Worm (Caenorhabditis elegans): Measurements from ENCODE around the gene alfa-1.

alfa-1 gene

ce11 chrII:7708540-7708939 lies 46.2 kb upstream of the alfa-1 start, which contains the start of gene B0495.9 (continued):
- TF ChIP-seq Y5F2A.4 (GFP tag; optimal IDR thresholded peaks at IDR 0.05) = no peak
- TF ChIP-seq tag-97 (GFP tag; IDR thresholded peaks at IDR 0.05) = no peak
- TF ChIP-seq mep-1 (tag; optimal IDR thresholded peaks at IDR 0.05) = peak; percentile 49
- TF ChIP-seq saeg-2 (GFP tag; IDR thresholded peaks at IDR 0.05) = no peak
- TF ChIP-seq pha-4 (GFP tag; IDR thresholded peaks at IDR 0.05) = no peak
- no peak for TF ChIP-seq pha-4 (tag; optimal IDR thresholded peaks at IDR 0.05)
- TF ChIP-seq aly-2 (tag; optimal IDR thresholded peaks at IDR 0.05) = no peak
- no peak for TF ChIP-seq nhr-25 (tag; optimal IDR thresholded peaks at IDR 0.05; ENCODE audit: borderline replicate concordance, insufficient read depth)
- TF ChIP-seq ama-1 (optimal IDR thresholded peaks at IDR 0.05) = no peak
- TF ChIP-seq ceh-44 (GFP tag; IDR thresholded peaks at IDR 0.05) = no peak
- no peak for TF ChIP-seq daf-16 (GFP tag; optimal IDR thresholded peaks at IDR 0.05)
- no peak for TF ChIP-seq daf-16 (tag; optimal IDR thresholded peaks at IDR 0.05)
- TF ChIP-seq arid-1 (GFP tag; conservative IDR thresholded peaks at IDR 0.05) = no peak
- TF ChIP-seq sdz-12 (GFP tag; optimal IDR thresholded peaks at IDR 0.05) = no peak
- TF ChIP-seq nhr-76 (tag; optimal IDR thresholded peaks at IDR 0.05) = no peak
- no peak for TF ChIP-seq snpc-1.2 (GFP tag; IDR thresholded peaks at IDR 0.05)
- TF ChIP-seq T26A8.4 (GFP tag; IDR thresholded peaks at IDR 0.05) = peak; percentile 47; the same call in 1 of the 2 replicates
- TF ChIP-seq mdt-29 (GFP tag; IDR thresholded peaks at IDR 0.05) = no peak
- TF ChIP-seq hlh-11 (tag; optimal IDR thresholded peaks at IDR 0.05) = peak; percentile 43
- peak; percentile 28 for TF ChIP-seq nhr-28 (tag; optimal IDR thresholded peaks at IDR 0.05)
- TF ChIP-seq hmg-1.1 (GFP tag; IDR thresholded peaks at IDR 0.05) = peak; percentile 61; the same call in 1 of the 2 replicates
- peak; percentile 68 for TF ChIP-seq lin-38 (GFP tag; IDR thresholded peaks at IDR 0.05)
- TF ChIP-seq nhr-10 (tag; optimal IDR thresholded peaks at IDR 0.05) = no peak
- no peak for TF ChIP-seq ztf-7 (tag; optimal IDR thresholded peaks at IDR 0.05)
- TF ChIP-seq F44E2.7 (GFP tag; IDR thresholded peaks at IDR 0.05) = no peak
- TF ChIP-seq lin-13 (GFP tag; optimal IDR thresholded peaks at IDR 0.05) = no peak
- TF ChIP-seq mes-2 (tag; optimal IDR thresholded peaks at IDR 0.05; ENCODE audit: poor library complexity, severe bottlenecking) = peak; percentile 92
- TF ChIP-seq Y75B8A.6 (GFP tag; IDR thresholded peaks at IDR 0.05) = no peak
- TF ChIP-seq F10B5.3 (tag; optimal IDR thresholded peaks at IDR 0.05) = no peak
- no peak for TF ChIP-seq nhr-111 (GFP tag; optimal IDR thresholded peaks at IDR 0.05)
- TF ChIP-seq F26F4.8 (GFP tag; conservative IDR thresholded peaks at IDR 0.05) = no peak
- TF ChIP-seq nhr-6 (tag; optimal IDR thresholded peaks at IDR 0.05) = peak; percentile 21

DNA sequence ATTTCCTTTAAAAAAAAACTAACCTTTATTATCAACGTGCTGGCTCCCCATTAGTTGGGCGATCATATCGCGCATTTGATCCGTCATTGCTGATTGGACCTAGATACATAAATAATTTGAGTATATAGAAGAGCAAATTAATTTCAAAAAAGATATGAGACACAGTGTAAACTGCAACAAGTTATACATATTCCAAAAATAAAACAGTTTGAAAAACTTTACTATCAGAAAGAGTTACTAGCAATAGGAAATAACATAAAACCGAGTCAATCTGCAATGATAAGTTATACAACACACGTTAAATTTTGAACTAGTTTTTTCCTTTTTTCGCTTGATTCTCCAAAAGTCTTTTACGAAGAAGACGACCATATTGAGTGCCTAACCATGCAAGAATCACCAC lies 45.1 kb upstream of the alfa-1 start, which contains the start of gene luc-7L:
luc-7L (minus strand) TSS at position 101 of the 400 bp plus-strand sequence.
- TF ChIP-seq F26F4.8 (GFP tag; conservative IDR thresholded peaks at IDR 0.05) = no peak
- no peak for TF ChIP-seq lin-13 (GFP tag; optimal IDR thresholded peaks at IDR 0.05)
- no peak for TF ChIP-seq F37D6.2 (tag; optimal IDR thresholded peaks at IDR 0.05)
- TF ChIP-seq hlh-11 (tag; optimal IDR thresholded peaks at IDR 0.05) = no peak
- no peak for TF ChIP-seq jun-1 (tag; optimal IDR thresholded peaks at IDR 0.05)

DNA sequence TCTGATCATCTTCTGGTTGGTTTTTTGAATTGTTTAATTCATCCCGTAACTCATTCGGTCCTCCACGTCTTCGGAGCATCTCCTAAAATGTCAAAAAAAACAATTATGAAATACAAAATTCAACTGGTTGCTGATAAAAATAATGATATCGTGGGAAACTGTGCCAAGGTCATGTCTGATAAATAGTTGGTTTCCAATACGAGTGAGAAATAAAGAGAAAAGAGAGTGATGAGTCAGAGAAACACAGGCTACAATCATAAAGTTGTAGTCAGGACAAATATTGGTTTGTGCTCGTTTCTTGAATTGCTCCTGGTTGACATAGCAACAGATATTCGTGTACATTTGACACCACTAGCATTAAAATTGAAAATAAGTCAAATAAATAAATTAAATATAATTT lies 42.8 kb upstream of the alfa-1 start, which contains the start of gene B0495.7:
B0495.7 (minus strand) TSS at position 82 of the 400 bp plus-strand sequence.
- TF ChIP-seq R02D3.7 (tag; optimal IDR thresholded peaks at IDR 0.05) = no peak
- peak; percentile 93 for TF ChIP-seq nhr-28 (tag; optimal IDR thresholded peaks at IDR 0.05)
- TF ChIP-seq hlh-11 (tag; optimal IDR thresholded peaks at IDR 0.05) = peak; percentile 48
- TF ChIP-seq tag-97 (GFP tag; IDR thresholded peaks at IDR 0.05) = no peak
- peak; percentile 11 for TF ChIP-seq nhr-102 (tag; optimal IDR thresholded peaks at IDR 0.05)
- TF ChIP-seq lsy-2 (tag; optimal IDR thresholded peaks at IDR 0.05) = peak in 1 of 2 experiments; percentile 11
- TF ChIP-seq Y5F2A.4 (GFP tag; optimal IDR thresholded peaks at IDR 0.05) = no peak
- no peak for TF ChIP-seq ceh-82 (tag; optimal IDR thresholded peaks at IDR 0.05)
- TF ChIP-seq nhr-41 (GFP tag; IDR thresholded peaks at IDR 0.05) = peak; percentile 36; the same call in 1 of the 2 replicates
- peak; percentile 53; the same call in 1 of the 2 replicates for TF ChIP-seq dmd-6 (GFP tag; IDR thresholded peaks at IDR 0.05)
- no peak for TF ChIP-seq ctbp-1 (GFP tag; IDR thresholded peaks at IDR 0.05)
- no peak for TF ChIP-seq ZK337.2 (GFP tag; IDR thresholded peaks at IDR 0.05)
- TF ChIP-seq daf-12 (tag; optimal IDR thresholded peaks at IDR 0.05) = no peak
- TF ChIP-seq T26A8.4 (GFP tag; IDR thresholded peaks at IDR 0.05) = no peak
- TF ChIP-seq daf-16 (GFP tag; optimal IDR thresholded peaks at IDR 0.05) = no peak
- TF ChIP-seq daf-16 (tag; optimal IDR thresholded peaks at IDR 0.05) = peak; percentile 72
- no peak for TF ChIP-seq rbr-2 (tag; optimal IDR thresholded peaks at IDR 0.05)
- TF ChIP-seq D1046.2 (GFP tag; IDR thresholded peaks at IDR 0.05) = no peak
- TF ChIP-seq lin-38 (GFP tag; IDR thresholded peaks at IDR 0.05) = 0 out of 2 replicates have a peak, but pooled peaks have one; percentile 40
- TF ChIP-seq zag-1 (tag; optimal IDR thresholded peaks at IDR 0.05) = no peak
- TF ChIP-seq tra-1 (GFP tag; IDR thresholded peaks at IDR 0.05) = no peak
- no peak for TF ChIP-seq madf-9 (GFP tag; conservative IDR thresholded peaks at IDR 0.05)
- TF ChIP-seq daf-8 (GFP tag; IDR thresholded peaks at IDR 0.05) = no peak

Data from whole organism, L4 larva.